Worm (Caenorhabditis elegans) whole organism, midembryonic: Measurements from ENCODE around the gene ZC449.7.

Experiments
- T22C8.4 ChIP-seq: fragments of 200-800 bp; sonication (Bioruptor generic); IDR thresholded peaks from 2 replicates; pipeline ENCODE4 v1.3.6; 2022; ENCODE audit warnings: missing genetic modification characterization, missing compliant biosample characterization
- cog-1 ChIP-seq: sonication (generic microtip); optimal IDR thresholded peaks from 2 replicates; lab custom pipeline; 2016; ENCODE audit warnings: missing genetic modification characterization, missing compliant biosample characterization
- flt-1 ChIP-seq: fragments of 200-800 bp; sonication (Bioruptor generic); IDR thresholded peaks from 2 replicates; pipeline ENCODE4 v1.3.6; 2022; ENCODE audit warnings: missing genetic modification characterization, missing compliant biosample characterization
- med-1 ChIP-seq: sonication (generic microtip); optimal IDR thresholded peaks from 2 replicates; lab custom pipeline; 2017; ENCODE audit warnings: missing genetic modification characterization, mild to moderate bottlenecking, missing compliant biosample characterization, antibody characterized with exemption, missing genetic modification reagents; ENCODE audit not compliant: insufficient read depth
- ztf-29 ChIP-seq: fragments of 200-800 bp; sonication (Bioruptor generic); IDR thresholded peaks from 2 replicates; pipeline ENCODE4 v1.3.6; 2022; ENCODE audit warnings: missing genetic modification reagents, missing genetic modification characterization, missing compliant biosample characterization

ce11 chrX:5033868-5034267 lies 20.0 kb downstream of the ZC449.7 start, which contains the start of gene ZC449.4:
- TF ChIP-seq flt-1 (GFP tag; lab: Robert Waterston, UW) (no peak), T22C8.4 (GFP tag; lab: Robert Waterston, UW) (no peak), ztf-29 (no peak), cog-1 (tag; lab: Kevin White, UChicago) (peak; percentile 18), med-1 (no peak)
